Worm (Caenorhabditis elegans) whole organism, L2 larva: ENCODE data around the gene algn-2.

Source experiments
- C34F6.9 ChIP-seq: fragments of 150-350 bp; optimal IDR thresholded peaks from 2 replicates; lab custom pipeline; 2014; ENCODE audit warnings: missing biosample characterization, missing genetic modification characterization
- F13H6.1 ChIP-seq: sonication (generic microtip); optimal IDR thresholded peaks from 2 replicates; lab custom pipeline; 2016; ENCODE audit warnings: missing genetic modification characterization, missing compliant biosample characterization
- R02D3.7 ChIP-seq: fragments of 150-350 bp; optimal IDR thresholded peaks from 2 replicates; lab custom pipeline; 2014; ENCODE audit warnings: missing biosample characterization, missing genetic modification characterization
- Y55F3AM.14 ChIP-seq: fragments of 200-800 bp; sonication (Bioruptor generic); optimal IDR thresholded peaks from 2 replicates; lab custom pipeline; 2018; ENCODE audit warnings: mild to moderate bottlenecking, missing genetic modification characterization, missing compliant biosample characterization
- ZK546.5 ChIP-seq: sonication (generic microtip); optimal IDR thresholded peaks from 2 replicates; lab custom pipeline; 2017; ENCODE audit warnings: missing biosample characterization, missing genetic modification characterization
- aly-2 ChIP-seq: fragments of 150-350 bp; optimal IDR thresholded peaks from 2 replicates; lab custom pipeline; 2014; ENCODE audit warnings: missing biosample characterization, missing genetic modification characterization
- ama-1 ChIP-seq: fragments of 150-350 bp; optimal IDR thresholded peaks from 2 replicates; lab custom pipeline; 2018; ENCODE audit warnings: inconsistent platforms
- blmp-1 ChIP-seq: sonication (generic microtip); optimal IDR thresholded peaks from 2 replicates; lab custom pipeline; 2017; ENCODE audit warnings: missing genetic modification characterization, mild to moderate bottlenecking, missing compliant biosample characterization, antibody characterized with exemption, moderate library complexity; ENCODE audit not compliant: insufficient read depth
- ceh-82 ChIP-seq: fragments of 150-350 bp; optimal IDR thresholded peaks from 2 replicates; lab custom pipeline; 2014; ENCODE audit warnings: missing biosample characterization, missing genetic modification characterization
- crh-2 ChIP-seq: sonication (generic microtip); optimal IDR thresholded peaks from 2 replicates; lab custom pipeline; 2017; ENCODE audit warnings: missing biosample characterization, missing genetic modification characterization
- dmd-4 ChIP-seq: sonication (generic microtip); optimal IDR thresholded peaks from 2 replicates; lab custom pipeline; 2017; ENCODE audit warnings: missing biosample characterization, missing genetic modification characterization
- egl-27 ChIP-seq: sonication (generic microtip); optimal IDR thresholded peaks from 3 replicates; lab custom pipeline; 2017; ENCODE audit warnings: missing biosample characterization, missing genetic modification reagents, missing genetic modification characterization
- elt-1 ChIP-seq: fragments of 150-350 bp; optimal IDR thresholded peaks from 2 replicates; lab custom pipeline; 2014; ENCODE audit warnings: missing biosample characterization, missing genetic modification characterization
- fos-1 ChIP-seq: fragments of 150-350 bp; optimal IDR thresholded peaks from 2 replicates; lab custom pipeline; 2014; ENCODE audit warnings: missing biosample characterization, missing genetic modification characterization
- gmeb-1 ChIP-seq: fragments of 150-350 bp; optimal IDR thresholded peaks from 2 replicates; lab custom pipeline; 2014; ENCODE audit warnings: missing biosample characterization, missing genetic modification characterization
- lin-11 ChIP-seq: fragments of 150-350 bp; sonication (generic microtip); optimal IDR thresholded peaks from 2 replicates; lab custom pipeline; 2014; ENCODE audit warnings: missing biosample characterization, missing genetic modification characterization, inconsistent platforms, mixed read lengths
- lin-13 ChIP-seq: fragments of 150-350 bp; optimal IDR thresholded peaks from 2 replicates; lab custom pipeline; 2014; ENCODE audit warnings: missing biosample characterization, missing genetic modification reagents, missing genetic modification characterization
- lin-39 ChIP-seq: fragments of 150-350 bp; optimal IDR thresholded peaks from 2 replicates; lab custom pipeline; 2014; ENCODE audit warnings: missing biosample characterization, missing genetic modification reagents, missing genetic modification characterization
- lsy-2 ChIP-seq, 2 experiments: fragments of 150-350 bp in 1 of 2; sonication (generic microtip) in 1 of 2; optimal IDR thresholded peaks; 2 replicates each; lab custom pipeline; 2014 to 2017; ENCODE audit warnings: missing biosample characterization in 2 of 2, missing genetic modification characterization in 2 of 2
- mab-5 ChIP-seq: fragments of 150-350 bp; optimal IDR thresholded peaks from 2 replicates; lab custom pipeline; 2014; ENCODE audit warnings: missing biosample characterization, missing genetic modification characterization
- mbf-1 ChIP-seq: sonication (generic microtip); optimal IDR thresholded peaks from 2 replicates; lab custom pipeline; 2017; ENCODE audit warnings: missing biosample characterization, missing genetic modification characterization
- mdl-1 ChIP-seq, 2 experiments: fragments of 150-350 bp in 1 of 2; sonication (generic microtip) in 1 of 2; optimal IDR thresholded peaks; 2 replicates each; lab custom pipeline; 2017; ENCODE audit warnings: missing biosample characterization in 2 of 2, missing genetic modification characterization in 2 of 2
- nhr-10 ChIP-seq: sonication (generic microtip); optimal IDR thresholded peaks from 2 replicates; lab custom pipeline; 2017; ENCODE audit warnings: missing biosample characterization, missing genetic modification characterization
- nhr-11 ChIP-seq: fragments of 150-350 bp; optimal IDR thresholded peaks from 2 replicates; lab custom pipeline; 2014; ENCODE audit warnings: missing biosample characterization, missing genetic modification characterization
- nhr-12 ChIP-seq: fragments of 150-350 bp; optimal IDR thresholded peaks from 2 replicates; lab custom pipeline; 2014; ENCODE audit warnings: missing biosample characterization, missing genetic modification characterization
- nhr-129 ChIP-seq: fragments of 150-350 bp; optimal IDR thresholded peaks from 2 replicates; lab custom pipeline; 2014; ENCODE audit warnings: missing biosample characterization, missing genetic modification characterization
- nhr-23 ChIP-seq: fragments of 150-350 bp; optimal IDR thresholded peaks from 2 replicates; lab custom pipeline; 2014; ENCODE audit warnings: missing biosample characterization, missing genetic modification reagents, missing genetic modification characterization
- nhr-25 ChIP-seq: fragments of 150-350 bp; sonication (generic microtip); optimal IDR thresholded peaks from 3 replicates; lab custom pipeline; 2014; ENCODE audit warnings: missing biosample characterization, missing genetic modification characterization
- nhr-77 ChIP-seq: fragments of 150-350 bp; optimal IDR thresholded peaks from 2 replicates; lab custom pipeline; 2014; ENCODE audit warnings: missing biosample characterization, missing genetic modification characterization
- peb-1 ChIP-seq: fragments of 150-350 bp; optimal IDR thresholded peaks from 2 replicates; lab custom pipeline; 2014; ENCODE audit warnings: missing biosample characterization, missing genetic modification characterization
- sem-4 ChIP-seq: fragments of 150-350 bp; optimal IDR thresholded peaks from 2 replicates; lab custom pipeline; 2014; ENCODE audit warnings: missing biosample characterization, missing genetic modification reagents, missing genetic modification characterization
- skn-1 ChIP-seq: sonication (generic microtip); optimal IDR thresholded peaks from 2 replicates; lab custom pipeline; 2017; ENCODE audit warnings: missing biosample characterization, missing genetic modification characterization
- sma-3 ChIP-seq: sonication (generic microtip); optimal IDR thresholded peaks from 2 replicates; lab custom pipeline; 2016; ENCODE audit warnings: missing genetic modification reagents, missing genetic modification characterization, missing compliant biosample characterization
- sma-9 ChIP-seq, 2 experiments: fragments of 150-350 bp in 1 of 2; sonication (generic microtip) in 1 of 2; optimal IDR thresholded peaks; 2 replicates each; lab custom pipeline; 2014 to 2016; ENCODE audit warnings: missing genetic modification characterization in 2 of 2, mild to moderate bottlenecking in 1 of 2, missing biosample characterization in 1 of 2, missing compliant biosample characterization in 1 of 2, missing genetic modification reagents in 1 of 2, moderate library complexity in 1 of 2
- snpc-4 ChIP-seq: fragments of 150-350 bp; optimal IDR thresholded peaks from 2 replicates; lab custom pipeline; 2014; ENCODE audit warnings: missing biosample characterization, missing genetic modification characterization
- unc-55 ChIP-seq: fragments of 150-350 bp; sonication (generic microtip); optimal IDR thresholded peaks from 3 replicates; lab custom pipeline; 2014; ENCODE audit warnings: missing biosample characterization, missing genetic modification reagents, missing genetic modification characterization
- unc-62 ChIP-seq: fragments of 150-350 bp; optimal IDR thresholded peaks from 2 replicates; lab custom pipeline; 2014; ENCODE audit warnings: missing biosample characterization, missing genetic modification reagents, missing genetic modification characterization
- zag-1 ChIP-seq: fragments of 150-350 bp; optimal IDR thresholded peaks from 2 replicates; lab custom pipeline; 2014; ENCODE audit warnings: missing biosample characterization, missing genetic modification characterization
- ztf-1 ChIP-seq: fragments of 200-800 bp; sonication (Bioruptor generic); conservative IDR thresholded peaks from 2 replicates; pipeline ENCODE4 v1.3.6; 2022; ENCODE audit warnings: missing genetic modification characterization, missing compliant biosample characterization
- ztf-11 ChIP-seq: sonication (generic microtip); optimal IDR thresholded peaks from 2 replicates; lab custom pipeline; 2017; ENCODE audit warnings: missing biosample characterization, missing genetic modification characterization

The algn-2 gene

DNA sequence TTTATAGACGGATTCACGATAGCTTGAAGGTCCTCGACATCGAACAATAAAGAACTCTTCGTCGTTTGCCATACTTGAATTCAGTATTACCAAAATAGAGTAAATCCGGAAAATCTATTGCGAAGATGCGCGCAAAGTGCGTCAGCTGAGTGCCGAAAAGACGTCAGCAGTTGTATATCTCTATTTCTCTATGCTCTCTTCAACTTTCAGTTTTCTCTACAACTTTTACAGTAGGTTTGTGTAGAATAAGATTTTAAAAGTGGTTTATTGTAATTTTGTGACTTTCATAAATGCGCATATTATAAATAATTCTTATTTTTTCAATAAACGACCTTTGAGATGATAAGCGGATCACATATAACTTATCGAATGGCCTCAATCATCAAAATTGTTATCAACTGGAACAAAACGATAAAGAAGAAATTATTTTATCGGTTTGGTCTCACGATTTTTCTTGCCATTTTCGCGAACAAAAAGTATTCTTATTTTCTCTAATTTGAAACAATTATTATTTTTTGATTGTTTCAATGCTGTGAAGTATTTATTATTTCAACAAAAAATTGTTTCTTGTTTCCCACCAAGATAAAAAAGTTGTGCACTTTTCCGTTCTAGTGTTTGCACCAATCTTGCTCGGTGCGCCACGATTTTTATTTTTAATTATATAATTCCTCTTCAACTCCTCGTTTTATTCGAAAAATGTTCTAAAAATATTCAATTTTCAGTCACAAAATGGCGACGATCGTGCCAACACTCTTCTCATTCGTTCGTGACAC lies 1.6 kb upstream of the algn-2 start, which contains the start of the genes agt-2 and F09E5.3 (continued):
- TF ChIP-seq sem-4 (tag; lab: Kevin White, UChicago) (peak; percentile 83), skn-1 (tag; lab: Kevin White, UChicago) (peak; percentile 52), zag-1 (tag; lab: Kevin White, UChicago) (peak; percentile 74), ceh-82 (peak; percentile 24), nhr-11 (tag; lab: Kevin White, UChicago) (no peak), blmp-1 (peak; percentile 63), elt-1 (tag; lab: Kevin White, UChicago) (no peak), nhr-10 (peak; percentile 37), unc-62 (GFP tag; lab: Kevin White, UChicago) (no peak), lsy-2 (tag; optimal IDR thresholded peaks at IDR 0.05; lab: Kevin White, UChicago) (peak; percentile 90 to 96), aly-2 (tag; lab: Kevin White, UChicago) (no peak), nhr-129 (tag; lab: Kevin White, UChicago) (peak; percentile 90), mab-5 (peak; percentile 94), R02D3.7 (tag; lab: Kevin White, UChicago) (peak; percentile 50), nhr-25 (tag; lab: Kevin White, UChicago) (peak; percentile 96), sma-9 (GFP tag; optimal IDR thresholded peaks at IDR 0.05; lab: Kevin White, UChicago) (peak; percentile 95), sma-9 (tag; optimal IDR thresholded peaks at IDR 0.05; lab: Kevin White, UChicago) (no peak), nhr-77 (peak; percentile 61), lin-11 (peak; percentile 60), lin-13 (GFP tag; lab: Kevin White, UChicago) (peak; percentile 92)

- peak in 1 of 2 experiments; percentile 16 for TF ChIP-seq lsy-2 (tag; optimal IDR thresholded peaks at IDR 0.05; lab: Kevin White, UChicago)
- TF ChIP-seq lin-11, result peak; percentile 16
- TF ChIP-seq C34F6.9, result no peak
Measured at ce11 chrII:5377467-5378238, 2.6 kb downstream of the algn-2 start, which contains the start of gene prdx-2. prdx-2 (plus strand) TSS chrII:5378195.

ce11 chrII:5378239-5378521 lies 3.1 kb downstream of the algn-2 start:
- peak; percentile 33 for TF ChIP-seq sma-9 (GFP tag; optimal IDR thresholded peaks at IDR 0.05; lab: Kevin White, UChicago)
- TF ChIP-seq sma-9 (tag; optimal IDR thresholded peaks at IDR 0.05; lab: Kevin White, UChicago), result no peak
- no peak for TF ChIP-seq lin-39 (tag; lab: Kevin White, UChicago)
- TF ChIP-seq unc-55, result no peak
- no peak for TF ChIP-seq nhr-77
- TF ChIP-seq nhr-25 (tag; lab: Kevin White, UChicago), result peak; percentile 5
- peak; percentile 8 for TF ChIP-seq fos-1 (tag; lab: Kevin White, UChicago)
- TF ChIP-seq ama-1 (lab: Kevin White, UChicago), result no peak
- no peak for TF ChIP-seq ztf-1 (GFP tag; lab: Robert Waterston, UW)
- no peak for TF ChIP-seq ceh-82
- TF ChIP-seq lin-13 (GFP tag; lab: Kevin White, UChicago), result no peak
- peak; percentile 49 for TF ChIP-seq nhr-129 (tag; lab: Kevin White, UChicago)
- TF ChIP-seq sem-4 (tag; lab: Kevin White, UChicago), result no peak
- TF ChIP-seq crh-2 (tag; lab: Kevin White, UChicago), result peak; percentile 28
- TF ChIP-seq, all 48 proteins: peak for 5

- no peak for TF ChIP-seq egl-27 (tag; lab: Kevin White, UChicago)
- TF ChIP-seq snpc-4 (tag; lab: Kevin White, UChicago), result no peak
- no peak for TF ChIP-seq dmd-4 (tag; lab: Kevin White, UChicago)
- TF ChIP-seq nhr-10, result no peak
- TF ChIP-seq aly-2 (tag; lab: Kevin White, UChicago), result no peak
- TF ChIP-seq zag-1 (tag; lab: Kevin White, UChicago), result no peak
- peak; percentile 48 for TF ChIP-seq ama-1 (lab: Kevin White, UChicago)
- TF ChIP-seq mdl-1 (tag; optimal IDR thresholded peaks at IDR 0.05; lab: Kevin White, UChicago), result no peak
- TF ChIP-seq unc-55, result peak; percentile 21
- TF ChIP-seq ztf-1 (GFP tag; lab: Robert Waterston, UW), result no peak
- TF ChIP-seq sma-3 (GFP tag; lab: Kevin White, UChicago), result peak; percentile 85
- TF ChIP-seq F13H6.1, result peak; percentile 62
- TF ChIP-seq nhr-12, result no peak
- peak; percentile 51 for TF ChIP-seq lin-13 (GFP tag; lab: Kevin White, UChicago)
- no peak for TF ChIP-seq Y55F3AM.14 (GFP tag; lab: Kevin White, UChicago)
- TF ChIP-seq crh-2 (tag; lab: Kevin White, UChicago), result peak; percentile 71
- TF ChIP-seq nhr-129 (tag; lab: Kevin White, UChicago), result peak; percentile 78
- TF ChIP-seq lin-39 (tag; lab: Kevin White, UChicago), result no peak
- TF ChIP-seq mbf-1, result no peak
- no peak for TF ChIP-seq ZK546.5
- TF ChIP-seq nhr-25 (tag; lab: Kevin White, UChicago), result peak; percentile 86
- TF ChIP-seq skn-1 (tag; lab: Kevin White, UChicago), result no peak
- no peak for TF ChIP-seq ztf-11 (tag; lab: Kevin White, UChicago)
- no peak for TF ChIP-seq nhr-11 (tag; lab: Kevin White, UChicago)
- no peak for TF ChIP-seq peb-1
- peak; percentile 98 for TF ChIP-seq fos-1 (tag; lab: Kevin White, UChicago)
- TF ChIP-seq mab-5, result no peak
- peak; percentile 50 for TF ChIP-seq blmp-1
- TF ChIP-seq sem-4 (tag; lab: Kevin White, UChicago), result peak; percentile 5
- peak; percentile 60 for TF ChIP-seq gmeb-1
- no peak for TF ChIP-seq nhr-23
Measured at ce11 chrII:5379614-5380077, 4.6 kb downstream of the algn-2 start, which contains the start of gene pkc-3. pkc-3 (plus strand) TSS chrII:5380027.
